Fruit fly (Drosophila melanogaster) whole organism, embryonic: ENCODE data around the gene CG33160.

Experiments
- Antp ChIP-seq: fragments of 200-800 bp; sonication (Bioruptor generic); optimal IDR thresholded peaks from 3 replicates; lab custom pipeline; 2016; ENCODE audit warnings: missing biosample characterization, missing genetic modification characterization
- CG12236 ChIP-seq: fragments of 200-800 bp; sonication (Bioruptor generic); optimal IDR thresholded peaks from 2 replicates; lab custom pipeline; 2016; ENCODE audit warnings: missing biosample characterization, missing genetic modification characterization
- CG12744 ChIP-seq: fragments of 200-800 bp; sonication (Bioruptor generic); optimal IDR thresholded peaks from 2 replicates; lab custom pipeline; 2016; ENCODE audit warnings: missing biosample characterization, missing genetic modification characterization
- CG13424 ChIP-seq: fragments of 200-800 bp; sonication (Bioruptor generic); optimal IDR thresholded peaks from 2 replicates; lab custom pipeline; 2019; ENCODE audit warnings: missing biosample characterization, mild to moderate bottlenecking, missing genetic modification characterization, moderate library complexity
- CG13624 ChIP-seq: fragments of 200-800 bp; sonication (Bioruptor generic); optimal IDR thresholded peaks from 2 replicates; lab custom pipeline; 2016; ENCODE audit warnings: missing biosample characterization, missing genetic modification characterization
- CG13775 ChIP-seq: fragments of 200-800 bp; sonication (Bioruptor generic); optimal IDR thresholded peaks from 3 replicates; lab custom pipeline; 2017; ENCODE audit warnings: missing biosample characterization, mild to moderate bottlenecking, missing genetic modification characterization
- CG17802 ChIP-seq: fragments of 200-800 bp; sonication (Bioruptor generic); optimal IDR thresholded peaks from 2 replicates; lab custom pipeline; 2018; ENCODE audit warnings: missing biosample characterization, mild to moderate bottlenecking, missing genetic modification characterization, moderate library complexity
- CG18476 ChIP-seq: fragments of 200-800 bp; sonication (Bioruptor generic); optimal IDR thresholded peaks from 2 replicates; lab custom pipeline; 2016; ENCODE audit warnings: missing biosample characterization, mild to moderate bottlenecking, missing genetic modification characterization
- CG18619 ChIP-seq: fragments of 200-800 bp; sonication (Bioruptor generic); optimal IDR thresholded peaks from 3 replicates; lab custom pipeline; 2017; ENCODE audit warnings: missing biosample characterization, mild to moderate bottlenecking, missing genetic modification characterization
- CG2129 ChIP-seq: fragments of 200-800 bp; sonication (Bioruptor generic); IDR thresholded peaks from 2 replicates; pipeline ENCODE4 v1.3.6; 2022; ENCODE audit warnings: missing biosample characterization, missing genetic modification characterization; ENCODE audit not compliant: partially characterized antibody
- CG30020 ChIP-seq: fragments of 200-800 bp; optimal IDR thresholded peaks from 2 replicates; lab custom pipeline; 2019; ENCODE audit warnings: missing biosample characterization, mild to moderate bottlenecking, missing genetic modification characterization, moderate library complexity
- CG30403 ChIP-seq: fragments of 200-800 bp; sonication (Bioruptor generic); optimal IDR thresholded peaks from 3 replicates; lab custom pipeline; 2016; ENCODE audit warnings: missing biosample characterization, missing genetic modification characterization
- CG32772 ChIP-seq: fragments of 200-800 bp; sonication (Bioruptor generic); IDR thresholded peaks from 2 replicates; pipeline ENCODE4 v1.3.6; 2022; ENCODE audit warnings: missing biosample characterization, missing genetic modification characterization
- CG33557 ChIP-seq: fragments of 200-800 bp; sonication (Bioruptor generic); optimal IDR thresholded peaks from 2 replicates; lab custom pipeline; 2019; ENCODE audit warnings: missing biosample characterization, mild to moderate bottlenecking, missing genetic modification characterization, moderate library complexity
- CG3407 ChIP-seq: fragments of 200-800 bp; sonication (Bioruptor generic); optimal IDR thresholded peaks from 2 replicates; lab custom pipeline; 2018; ENCODE audit warnings: missing biosample characterization, mild to moderate bottlenecking, missing genetic modification characterization
- CG3838 ChIP-seq: fragments of 200-800 bp; sonication (Bioruptor generic); optimal IDR thresholded peaks from 3 replicates; lab custom pipeline; 2016; ENCODE audit warnings: missing biosample characterization, missing genetic modification characterization
- CG4328 ChIP-seq: fragments of 200-800 bp; sonication (Bioruptor generic); optimal IDR thresholded peaks from 3 replicates; lab custom pipeline; 2017; ENCODE audit warnings: missing biosample characterization, missing genetic modification reagents, missing genetic modification characterization
- CG6791 ChIP-seq: fragments of 200-800 bp; sonication (Bioruptor generic); IDR thresholded peaks from 3 replicates; pipeline ENCODE4 v1.3.6; 2022; ENCODE audit warnings: missing biosample characterization, missing genetic modification characterization; ENCODE audit not compliant: partially characterized antibody
- CG7556 ChIP-seq: fragments of 200-800 bp; sonication (Bioruptor generic); optimal IDR thresholded peaks from 2 replicates; lab custom pipeline; 2017; ENCODE audit warnings: missing biosample characterization, mild to moderate bottlenecking, missing genetic modification characterization
- CG8765 ChIP-seq: fragments of 200-800 bp; sonication (Bioruptor generic); IDR thresholded peaks from 2 replicates; pipeline ENCODE4 v1.3.6; 2022; ENCODE audit warnings: missing biosample characterization, missing genetic modification characterization
- CG8944 ChIP-seq: fragments of 200-800 bp; sonication (Bioruptor generic); optimal IDR thresholded peaks from 3 replicates; lab custom pipeline; 2016; ENCODE audit warnings: missing biosample characterization, missing genetic modification characterization
- Deaf1 ChIP-seq: fragments of 200-800 bp; optimal IDR thresholded peaks from 3 replicates; lab custom pipeline; 2019; ENCODE audit warnings: missing biosample characterization, mild to moderate bottlenecking, missing genetic modification characterization, moderate library complexity
- Dek ChIP-seq: fragments of 200-800 bp; sonication (Bioruptor generic); optimal IDR thresholded peaks from 3 replicates; lab custom pipeline; 2019; ENCODE audit warnings: missing biosample characterization, mild to moderate bottlenecking, missing genetic modification characterization, moderate library complexity
- Fer1 ChIP-seq: fragments of 200-800 bp; sonication (Bioruptor generic); optimal IDR thresholded peaks from 2 replicates; lab custom pipeline; 2017; ENCODE audit warnings: missing biosample characterization, mild to moderate bottlenecking, missing genetic modification characterization
- Gsc ChIP-seq: fragments of 200-800 bp; sonication (Bioruptor generic); IDR thresholded peaks from 2 replicates; pipeline ENCODE4 v1.3.6; 2022; ENCODE audit warnings: missing biosample characterization, missing genetic modification characterization
- HmgZ ChIP-seq: fragments of 200-800 bp; sonication (Bioruptor generic); optimal IDR thresholded peaks from 2 replicates; lab custom pipeline; 2018; ENCODE audit warnings: missing biosample characterization, mild to moderate bottlenecking, missing genetic modification characterization
- Hmr ChIP-seq: fragments of 200-800 bp; sonication (Bioruptor generic); optimal IDR thresholded peaks from 3 replicates; lab custom pipeline; 2017; ENCODE audit warnings: mild to moderate bottlenecking, missing biosample characterization, missing genetic modification reagents, missing genetic modification characterization
- Hsf ChIP-seq: fragments of 200-800 bp; sonication (Bioruptor generic); optimal IDR thresholded peaks from 3 replicates; lab custom pipeline; 2016; ENCODE audit warnings: missing biosample characterization, missing genetic modification characterization
- Nf-YA ChIP-seq: fragments of 200-800 bp; sonication (Bioruptor generic); IDR thresholded peaks from 2 replicates; pipeline ENCODE4 v1.3.6; 2022; ENCODE audit warnings: missing biosample characterization, missing genetic modification characterization
- Optix ChIP-seq: fragments of 200-800 bp; sonication (Bioruptor generic); IDR thresholded peaks from 3 replicates; pipeline ENCODE4 v1.3.6; 2022; ENCODE audit warnings: missing biosample characterization, missing genetic modification characterization
- TFAM ChIP-seq: fragments of 200-800 bp; sonication (Bioruptor generic); optimal IDR thresholded peaks from 2 replicates; lab custom pipeline; 2017; ENCODE audit warnings: missing biosample characterization, missing genetic modification characterization, inconsistent platforms
- al ChIP-seq: fragments of 200-800 bp; sonication (Bioruptor generic); IDR thresholded peaks from 2 replicates; pipeline ENCODE4 v1.3.6; 2022; ENCODE audit warnings: missing biosample characterization, missing genetic modification characterization
- bbx ChIP-seq: fragments of 200-800 bp; sonication (Bioruptor generic); IDR thresholded peaks from 2 replicates; pipeline ENCODE4 v1.3.6; 2022; ENCODE audit warnings: missing biosample characterization, missing genetic modification characterization; ENCODE audit not compliant: partially characterized antibody
- chm ChIP-seq: fragments of 200-800 bp; sonication (Bioruptor generic); IDR thresholded peaks from 2 replicates; pipeline ENCODE4 v1.3.6; 2022; ENCODE audit warnings: missing biosample characterization, missing genetic modification characterization
- danr ChIP-seq: fragments of 200-800 bp; sonication (Bioruptor generic); IDR thresholded peaks from 2 replicates; pipeline ENCODE4 v1.3.6; 2022; ENCODE audit warnings: missing biosample characterization, missing genetic modification characterization
- gce ChIP-seq: fragments of 200-800 bp; sonication (Bioruptor generic); IDR thresholded peaks from 3 replicates; pipeline ENCODE4 v1.3.6; 2022; ENCODE audit warnings: missing biosample characterization, missing genetic modification characterization
- gem ChIP-seq: fragments of 200-800 bp; sonication (Bioruptor generic); optimal IDR thresholded peaks from 2 replicates; lab custom pipeline; 2019; ENCODE audit warnings: missing biosample characterization, mild to moderate bottlenecking, missing genetic modification characterization, moderate library complexity
- grn ChIP-seq: fragments of 200-800 bp; sonication (Bioruptor generic); optimal IDR thresholded peaks from 3 replicates; lab custom pipeline; 2017; ENCODE audit warnings: missing biosample characterization, missing genetic modification characterization
- h ChIP-seq: fragments of >200 bp; optimal IDR thresholded peaks from 2 replicates; lab custom pipeline; 2017
- ken ChIP-seq: fragments of 200-800 bp; sonication (Bioruptor generic); IDR thresholded peaks from 3 replicates; pipeline ENCODE4 v1.3.6; 2022; ENCODE audit warnings: missing biosample characterization, missing genetic modification characterization
- lbe ChIP-seq: fragments of 200-800 bp; sonication (Bioruptor generic); optimal IDR thresholded peaks from 2 replicates; lab custom pipeline; 2016; ENCODE audit warnings: missing biosample characterization, mild to moderate bottlenecking, missing genetic modification characterization
- maf-S ChIP-seq: fragments of 200-800 bp; sonication (Bioruptor generic); optimal IDR thresholded peaks from 2 replicates; lab custom pipeline; 2016; ENCODE audit warnings: missing biosample characterization, missing genetic modification characterization
- mam ChIP-seq: fragments of 200-800 bp; sonication (Bioruptor generic); optimal IDR thresholded peaks from 3 replicates; lab custom pipeline; 2016; ENCODE audit warnings: missing biosample characterization, missing genetic modification characterization
- nom ChIP-seq: fragments of 200-800 bp; sonication (Bioruptor generic); optimal IDR thresholded peaks from 2 replicates; lab custom pipeline; 2017; ENCODE audit warnings: missing biosample characterization, missing genetic modification characterization, mild to moderate bottlenecking, moderate library complexity, missing genetic modification reagents
- pfk ChIP-seq: fragments of 200-800 bp; sonication (Bioruptor generic); optimal IDR thresholded peaks from 2 replicates; lab custom pipeline; 2018; ENCODE audit warnings: missing biosample characterization, mild to moderate bottlenecking, missing genetic modification characterization, moderate library complexity
- phol ChIP-seq: fragments of 200-800 bp; sonication (Bioruptor generic); optimal IDR thresholded peaks from 3 replicates; lab custom pipeline; 2018; ENCODE audit warnings: missing biosample characterization, mild to moderate bottlenecking, missing genetic modification characterization, moderate library complexity
- psq ChIP-seq: fragments of 200-800 bp; sonication (Bioruptor generic); optimal IDR thresholded peaks from 2 replicates; lab custom pipeline; 2017; ENCODE audit warnings: missing biosample characterization, missing genetic modification characterization
- run ChIP-seq: fragments of 200-800 bp; sonication (Bioruptor generic); optimal IDR thresholded peaks from 3 replicates; lab custom pipeline; 2018; ENCODE audit warnings: missing biosample characterization, mild to moderate bottlenecking, missing genetic modification characterization
- shn ChIP-seq: fragments of 200-800 bp; sonication (Bioruptor generic); optimal IDR thresholded peaks from 3 replicates; lab custom pipeline; 2016; ENCODE audit warnings: missing biosample characterization, missing genetic modification characterization

The CG33160 gene

dm6 chr3L:3249997-3250774 lies 44.0 kb upstream of the CG33160 start:
- peak; percentile 77; the same call in 1 of the 3 replicates for TF ChIP-seq gce
- peak; percentile 71; the same call in 2 of the 3 replicates for TF ChIP-seq ken (GFP tag; lab: Robert Waterston, UW)
- peak; percentile 94 for TF ChIP-seq CG12236 (GFP tag; lab: Kevin White, UChicago)
- peak; percentile 72 for TF ChIP-seq CG32772 (GFP tag; lab: Robert Waterston, UW)
- TF ChIP-seq phol (tag; lab: Kevin White, UChicago): peak; percentile 96
- TF ChIP-seq CG18619 (GFP tag; lab: Kevin White, UChicago): peak; percentile 97
- peak; percentile 83 for TF ChIP-seq danr (GFP tag; lab: Robert Waterston, UW)
- TF ChIP-seq CG18476 (GFP tag; lab: Kevin White, UChicago): peak; percentile 92
- peak; percentile 97 for TF ChIP-seq CG7556 (GFP tag; lab: Kevin White, UChicago)
- TF ChIP-seq CG6791: no peak
- peak; percentile 91 for TF ChIP-seq Fer1 (GFP tag; lab: Kevin White, UChicago)
- TF ChIP-seq Dek: peak; percentile 89
- TF ChIP-seq shn (GFP tag; lab: Kevin White, UChicago): peak; percentile 91
- peak; percentile 87 for TF ChIP-seq psq (GFP tag; lab: Kevin White, UChicago)
- TF ChIP-seq HmgZ (tag; lab: Kevin White, UChicago): peak; percentile 89
- no peak for TF ChIP-seq nom
- TF ChIP-seq Hmr: peak; percentile 94
- TF ChIP-seq mam (GFP tag; lab: Kevin White, UChicago): peak; percentile 95
- TF ChIP-seq CG13775 (GFP tag; lab: Kevin White, UChicago): peak; percentile 97
- no peak for TF ChIP-seq pfk (GFP tag; lab: Kevin White, UChicago)
- TF ChIP-seq lbe (GFP tag; lab: Kevin White, UChicago): peak; percentile 42
- TF ChIP-seq gem (tag; lab: Kevin White, UChicago): peak; percentile 97
- TF ChIP-seq Optix: peak; percentile 77
- no peak for TF ChIP-seq chm (GFP tag; lab: Robert Waterston, UW)
- TF ChIP-seq CG17802 (tag; lab: Kevin White, UChicago): peak; percentile 73
- peak; percentile 90 for TF ChIP-seq maf-S (GFP tag; lab: Kevin White, UChicago)
- TF ChIP-seq CG30020 (tag; lab: Kevin White, UChicago): peak; percentile 83
- TF ChIP-seq bbx: peak; percentile 32; the same call in 1 of the 2 replicates
- TF ChIP-seq CG13424 (tag; lab: Kevin White, UChicago): peak; percentile 97
- peak; percentile 59 for TF ChIP-seq Gsc
- peak; percentile 94 for TF ChIP-seq CG8944 (GFP tag; lab: Kevin White, UChicago)
- TF ChIP-seq run (tag; lab: Kevin White, UChicago): peak; percentile 83
- no peak for TF ChIP-seq h (lab: Kevin White, UChicago)
- TF ChIP-seq CG8765 (GFP tag; lab: Robert Waterston, UW): no peak
- TF ChIP-seq CG3407 (GFP tag; lab: Kevin White, UChicago): peak; percentile 88
- TF ChIP-seq al (GFP tag; lab: Robert Waterston, UW): peak; percentile 87
- peak; percentile 59; the same call in 1 of the 2 replicates for TF ChIP-seq Nf-YA
- TF ChIP-seq TFAM (GFP tag; lab: Kevin White, UChicago): peak; percentile 71
- peak; percentile 92 for TF ChIP-seq CG4328 (GFP tag; lab: Kevin White, UChicago)
- TF ChIP-seq Deaf1 (tag; lab: Kevin White, UChicago): peak; percentile 70
- peak; percentile 97 for TF ChIP-seq Hsf (GFP tag; lab: Kevin White, UChicago)
- TF ChIP-seq grn (GFP tag; lab: Kevin White, UChicago): peak; percentile 99
- TF ChIP-seq CG12744 (GFP tag; lab: Kevin White, UChicago): peak; percentile 92
- TF ChIP-seq CG3838 (GFP tag; lab: Kevin White, UChicago): peak; percentile 90
- TF ChIP-seq CG2129 (GFP tag; lab: Robert Waterston, UW): no peak
- peak; percentile 89 for TF ChIP-seq Antp (GFP tag; lab: Kevin White, UChicago)
- peak; percentile 93 for TF ChIP-seq CG33557
- TF ChIP-seq CG30403: peak; percentile 98
- peak; percentile 95 for TF ChIP-seq CG13624
